Worm (Caenorhabditis elegans) whole organism, L1 larva: ENCODE measurements around the gene C39E6.2.

ENCODE experiments used
- C04F5.9 ChIP-seq: sonication (generic microtip); optimal IDR thresholded peaks from 2 replicates; lab custom pipeline; 2016; ENCODE audit warnings: missing genetic modification characterization, missing compliant biosample characterization
- C16A3.4 ChIP-seq: fragments of 150-350 bp; optimal IDR thresholded peaks from 2 replicates; lab custom pipeline; 2014; ENCODE audit warnings: missing biosample characterization, missing genetic modification characterization
- Y116A8C.19 ChIP-seq: sonication (generic microtip); optimal IDR thresholded peaks from 2 replicates; lab custom pipeline; 2016; ENCODE audit warnings: missing compliant biosample characterization, missing genetic modification characterization, borderline replicate concordance
- alr-1 ChIP-seq: fragments of 200-800 bp; sonication (Bioruptor generic); optimal IDR thresholded peaks from 2 replicates; lab custom pipeline; 2018; ENCODE audit warnings: borderline replicate concordance, mild to moderate bottlenecking, missing genetic modification characterization, missing compliant biosample characterization
- aly-2 ChIP-seq: fragments of 150-350 bp; optimal IDR thresholded peaks from 2 replicates; lab custom pipeline; 2014; ENCODE audit warnings: missing biosample characterization, missing genetic modification characterization
- ceh-63 ChIP-seq: fragments of 200-800 bp; sonication (Bioruptor generic); optimal IDR thresholded peaks from 2 replicates; lab custom pipeline; 2018; ENCODE audit warnings: mild to moderate bottlenecking, missing genetic modification characterization, missing compliant biosample characterization
- ceh-8 ChIP-seq: fragments of 200-800 bp; sonication (Bioruptor generic); optimal IDR thresholded peaks from 2 replicates; lab custom pipeline; 2018; ENCODE audit warnings: mild to moderate bottlenecking, missing genetic modification characterization, moderate library complexity, missing compliant biosample characterization
- ceh-82 ChIP-seq, 3 experiments: fragments of 150-350 bp in 1 of 3; sonication (generic microtip) in 2 of 3; optimal IDR thresholded peaks; 2 replicates each; lab custom pipeline; 2014 to 2017; ENCODE audit warnings: missing biosample characterization in 3 of 3, missing genetic modification characterization in 3 of 3
- efl-3 ChIP-seq: fragments of 200-800 bp; sonication (Bioruptor generic); optimal IDR thresholded peaks from 2 replicates; lab custom pipeline; 2018; ENCODE audit warnings: mild to moderate bottlenecking, missing genetic modification characterization, missing compliant biosample characterization
- egl-27 ChIP-seq, 2 experiments: fragments of 150-350 bp in 1 of 2; sonication (generic microtip); optimal IDR thresholded peaks; 3 replicates each; lab custom pipeline; 2017 to 2018; ENCODE audit warnings: missing biosample characterization in 2 of 2, missing genetic modification characterization in 2 of 2, missing genetic modification reagents in 2 of 2
- ets-5 ChIP-seq: fragments of 200-800 bp; sonication (Bioruptor generic); IDR thresholded peaks from 2 replicates; pipeline ENCODE4 v1.3.6; 2022; ENCODE audit warnings: missing genetic modification characterization, missing compliant biosample characterization
- fkh-10 ChIP-seq: sonication (generic microtip); optimal IDR thresholded peaks from 2 replicates; lab custom pipeline; 2017; ENCODE audit warnings: missing biosample characterization, missing genetic modification reagents, missing genetic modification characterization
- fos-1 ChIP-seq: fragments of 150-350 bp; optimal IDR thresholded peaks from 2 replicates; lab custom pipeline; 2014; ENCODE audit warnings: missing biosample characterization, missing genetic modification characterization
- grh-1 ChIP-seq: fragments of 200-800 bp; sonication (Bioruptor generic); IDR thresholded peaks from 2 replicates; pipeline ENCODE4 v1.3.6; 2022; ENCODE audit warnings: missing genetic modification reagents, missing genetic modification characterization, missing compliant biosample characterization
- hlh-17 ChIP-seq: fragments of 200-800 bp; sonication (Bioruptor generic); optimal IDR thresholded peaks from 2 replicates; lab custom pipeline; 2018; ENCODE audit warnings: missing genetic modification characterization, mild to moderate bottlenecking, missing compliant biosample characterization, moderate library complexity, borderline replicate concordance
- hlh-4 ChIP-seq: sonication (generic microtip); optimal IDR thresholded peaks from 2 replicates; lab custom pipeline; 2016; ENCODE audit warnings: mild to moderate bottlenecking, missing genetic modification characterization, missing compliant biosample characterization
- irx-1 ChIP-seq: sonication (generic microtip); optimal IDR thresholded peaks from 2 replicates; lab custom pipeline; 2016; ENCODE audit warnings: missing genetic modification characterization, missing compliant biosample characterization
- jun-1 ChIP-seq: fragments of 150-350 bp; optimal IDR thresholded peaks from 2 replicates; lab custom pipeline; 2014; ENCODE audit warnings: missing biosample characterization, missing genetic modification reagents, missing genetic modification characterization
- lin-13 ChIP-seq: fragments of 150-350 bp; optimal IDR thresholded peaks from 2 replicates; lab custom pipeline; 2014; ENCODE audit warnings: missing biosample characterization, missing genetic modification reagents, missing genetic modification characterization
- lin-14 ChIP-seq: fragments of 200-800 bp; sonication (Bioruptor generic); optimal IDR thresholded peaks from 2 replicates; lab custom pipeline; 2018; ENCODE audit warnings: mild to moderate bottlenecking, missing genetic modification characterization, moderate library complexity, missing compliant biosample characterization
- lin-35 ChIP-seq, 2 experiments: fragments of 150-350 bp; optimal IDR thresholded peaks; 2 replicates each; lab custom pipeline; 2014; ENCODE audit warnings: missing biosample characterization in 2 of 2, missing genetic modification characterization in 2 of 2, missing genetic modification reagents in 2 of 2
- lin-39 ChIP-seq: fragments of 150-350 bp; optimal IDR thresholded peaks from 2 replicates; lab custom pipeline; 2014; ENCODE audit warnings: missing biosample characterization, missing genetic modification reagents, missing genetic modification characterization
- lsy-2 ChIP-seq, 2 experiments: fragments of 150-350 bp; optimal IDR thresholded peaks; 2 replicates each; lab custom pipeline; 2014; ENCODE audit warnings: missing biosample characterization in 2 of 2, missing genetic modification characterization in 2 of 2
- mab-9 ChIP-seq: fragments of 200-800 bp; sonication (Bioruptor generic); IDR thresholded peaks from 2 replicates; pipeline ENCODE4 v1.3.6; 2022; ENCODE audit warnings: missing genetic modification reagents, missing genetic modification characterization, missing compliant biosample characterization
- mdl-1 ChIP-seq, 2 experiments: fragments of 150-350 bp; optimal IDR thresholded peaks; 2 replicates each; lab custom pipeline; 2014 to 2017; ENCODE audit warnings: missing biosample characterization in 2 of 2, missing genetic modification characterization in 2 of 2, inconsistent platforms in 1 of 2
- mef-2 ChIP-seq: fragments of 150-350 bp; optimal IDR thresholded peaks from 2 replicates; lab custom pipeline; 2014; ENCODE audit warnings: missing biosample characterization, missing genetic modification characterization
- nhr-12 ChIP-seq: sonication (generic microtip); optimal IDR thresholded peaks from 2 replicates; lab custom pipeline; 2017; ENCODE audit warnings: missing biosample characterization, missing genetic modification characterization
- nhr-20 ChIP-seq: sonication (generic microtip); optimal IDR thresholded peaks from 2 replicates; lab custom pipeline; 2016; ENCODE audit warnings: mild to moderate bottlenecking, missing genetic modification characterization, missing compliant biosample characterization
- nhr-237 ChIP-seq: fragments of 150-350 bp; optimal IDR thresholded peaks from 2 replicates; lab custom pipeline; 2014; ENCODE audit warnings: missing biosample characterization, missing genetic modification characterization
- nhr-28 ChIP-seq: fragments of 150-350 bp; optimal IDR thresholded peaks from 2 replicates; lab custom pipeline; 2014; ENCODE audit warnings: missing biosample characterization, missing genetic modification characterization
- nhr-76 ChIP-seq: sonication (generic microtip); optimal IDR thresholded peaks from 2 replicates; lab custom pipeline; 2017; ENCODE audit warnings: missing biosample characterization, missing genetic modification characterization
- nhr-77 ChIP-seq: fragments of 150-350 bp; optimal IDR thresholded peaks from 2 replicates; lab custom pipeline; 2014; ENCODE audit warnings: missing biosample characterization, missing genetic modification characterization
- nhr-84 ChIP-seq: sonication (generic microtip); optimal IDR thresholded peaks from 2 replicates; lab custom pipeline; 2017; ENCODE audit warnings: missing biosample characterization, missing genetic modification characterization
- nhr-85 ChIP-seq: sonication (generic microtip); peaks from one replicate; lab custom pipeline; 2016; ENCODE audit warnings: missing genetic modification characterization, inconsistent platforms, missing compliant biosample characterization
- nhr-90 ChIP-seq: sonication (generic microtip); optimal IDR thresholded peaks from 2 replicates; lab custom pipeline; 2016; ENCODE audit warnings: mild to moderate bottlenecking, missing genetic modification characterization, missing compliant biosample characterization; ENCODE audit not compliant: poor library complexity
- rnt-1 ChIP-seq: sonication (generic microtip); optimal IDR thresholded peaks from 2 replicates; lab custom pipeline; 2016; ENCODE audit warnings: mild to moderate bottlenecking, missing genetic modification characterization, moderate library complexity, missing compliant biosample characterization
- skn-1 ChIP-seq: fragments of 150-350 bp; optimal IDR thresholded peaks from 2 replicates; lab custom pipeline; 2014; ENCODE audit warnings: missing biosample characterization, missing genetic modification characterization
- snpc-4 ChIP-seq: fragments of 150-350 bp; optimal IDR thresholded peaks from 2 replicates; lab custom pipeline; 2014; ENCODE audit warnings: missing biosample characterization, missing genetic modification characterization
- snu-23 ChIP-seq: sonication (generic microtip); optimal IDR thresholded peaks from 2 replicates; lab custom pipeline; 2016; ENCODE audit warnings: missing genetic modification characterization, missing compliant biosample characterization
- sup-37 ChIP-seq: fragments of 200-800 bp; sonication (Bioruptor generic); optimal IDR thresholded peaks from 2 replicates; lab custom pipeline; 2018; ENCODE audit warnings: mild to moderate bottlenecking, missing genetic modification characterization, missing compliant biosample characterization
- swsn-7 ChIP-seq: sonication (generic microtip); optimal IDR thresholded peaks from 2 replicates; lab custom pipeline; 2016; ENCODE audit warnings: missing genetic modification characterization, missing compliant biosample characterization
- tbx-2 ChIP-seq: sonication (generic microtip); optimal IDR thresholded peaks from 2 replicates; lab custom pipeline; 2016; ENCODE audit warnings: missing genetic modification characterization, missing compliant biosample characterization
- tlp-1 ChIP-seq: fragments of 150-350 bp; optimal IDR thresholded peaks from 2 replicates; lab custom pipeline; 2014; ENCODE audit warnings: missing biosample characterization, missing genetic modification characterization
- unc-30 ChIP-seq: sonication (generic microtip); optimal IDR thresholded peaks from 2 replicates; lab custom pipeline; 2017; ENCODE audit warnings: missing biosample characterization, missing genetic modification characterization
- unc-86 ChIP-seq: sonication (generic microtip); optimal IDR thresholded peaks from 2 replicates; lab custom pipeline; 2016; ENCODE audit warnings: missing genetic modification characterization, missing compliant biosample characterization
- unc-98 ChIP-seq: fragments of 200-800 bp; sonication (Bioruptor generic); IDR thresholded peaks from 2 replicates; pipeline ENCODE4 v1.3.6; 2022; ENCODE audit warnings: missing genetic modification characterization, missing compliant biosample characterization
- vab-15 ChIP-seq: sonication (generic microtip); optimal IDR thresholded peaks from 2 replicates; lab custom pipeline; 2017; ENCODE audit warnings: missing genotype, mild to moderate bottlenecking, missing genetic modification characterization, missing compliant biosample characterization
- xbp-1 ChIP-seq: sonication (generic microtip); optimal IDR thresholded peaks from 2 replicates; lab custom pipeline; 2016; ENCODE audit warnings: missing genetic modification characterization, missing compliant biosample characterization
- zag-1 ChIP-seq: fragments of 150-350 bp; optimal IDR thresholded peaks from 2 replicates; lab custom pipeline; 2014; ENCODE audit warnings: missing biosample characterization, missing genetic modification characterization
- zip-4 ChIP-seq: fragments of 200-800 bp; sonication (Bioruptor generic); optimal IDR thresholded peaks from 2 replicates; lab custom pipeline; 2018; ENCODE audit warnings: mild to moderate bottlenecking, missing genetic modification characterization, moderate library complexity, missing compliant biosample characterization
- ztf-11 ChIP-seq, 2 experiments: sonication (generic microtip); optimal IDR thresholded peaks; 2 replicates each; lab custom pipeline; 2016 to 2017; ENCODE audit warnings: missing genetic modification characterization in 2 of 2, missing biosample characterization in 1 of 2, missing compliant biosample characterization in 1 of 2
- ztf-4 ChIP-seq: fragments of 150-350 bp; optimal IDR thresholded peaks from 2 replicates; lab custom pipeline; 2014; ENCODE audit warnings: missing biosample characterization, missing genetic modification characterization

The C39E6.2 gene

DNA sequence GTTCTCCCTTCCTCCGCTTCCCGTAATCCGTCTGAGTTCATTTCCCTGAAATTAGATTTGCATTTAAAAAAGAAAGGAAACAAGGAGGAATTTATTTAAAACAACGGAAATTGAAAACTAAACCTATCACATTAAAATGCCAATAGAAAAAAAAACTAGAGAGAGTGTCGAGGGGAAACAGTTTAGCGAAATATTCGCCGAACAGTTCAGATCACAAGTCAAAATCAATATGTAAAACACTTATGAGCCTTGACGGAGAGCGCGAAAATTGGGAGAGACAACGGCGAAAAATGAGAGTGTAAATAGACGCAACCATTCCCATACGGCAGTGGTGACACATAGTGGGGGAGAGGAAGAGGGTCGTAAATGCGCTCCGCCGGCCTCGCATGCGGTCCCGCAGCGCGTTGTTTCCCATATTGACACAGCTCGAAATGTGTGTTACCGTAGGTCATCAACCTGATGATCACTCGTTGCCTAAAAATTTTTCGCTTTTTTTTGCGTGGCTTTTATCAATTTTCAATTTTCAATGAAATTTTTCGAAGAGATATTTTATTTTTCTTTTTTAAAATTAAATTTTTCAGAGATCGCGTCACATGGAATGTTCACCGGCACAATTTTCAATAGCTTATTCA is 43.1 kb downstream of the C39E6.2 start, which contains the start of the genes dnj-14 and glit-1 (continued):
- peak; percentile 80 for TF ChIP-seq lin-13 (GFP tag; lab: Kevin White, UChicago)
- TF ChIP-seq alr-1 (tag; lab: Kevin White, UChicago) = no peak
- peak; percentile 31 for TF ChIP-seq mef-2 (tag; lab: Kevin White, UChicago)
- peak; percentile 62 for TF ChIP-seq fkh-10 (GFP tag; lab: Kevin White, UChicago)
- peak; percentile 78 for TF ChIP-seq fos-1 (tag; lab: Kevin White, UChicago)
- TF ChIP-seq vab-15 (tag; lab: Kevin White, UChicago) = peak; percentile 73
- TF ChIP-seq unc-30 (tag; lab: Kevin White, UChicago) = no peak
- peak; percentile 66 for TF ChIP-seq irx-1 (tag; lab: Kevin White, UChicago)
- TF ChIP-seq C16A3.4 (tag; lab: Kevin White, UChicago) = peak; percentile 92
- peak; percentile 82 for TF ChIP-seq nhr-90 (tag; lab: Kevin White, UChicago)
- TF ChIP-seq ztf-4 (tag; lab: Kevin White, UChicago) = peak; percentile 66
- no peak for TF ChIP-seq ets-5 (GFP tag; lab: Robert Waterston, UW)
- TF ChIP-seq lsy-2 (tag; optimal IDR thresholded peaks at IDR 0.05; lab: Kevin White, UChicago) = peak; percentile 98 to 99
- TF ChIP-seq unc-98 (GFP tag; lab: Robert Waterston, UW) = no peak; the same call in 1 of the 2 replicates
- peak; percentile 19 for TF ChIP-seq aly-2 (tag; lab: Kevin White, UChicago)
- peak; percentile 89 for TF ChIP-seq rnt-1
- TF ChIP-seq Y116A8C.19 (tag; lab: Kevin White, UChicago) = no peak
- TF ChIP-seq grh-1 (GFP tag; lab: Robert Waterston, UW) = peak; percentile 73
- peak; percentile 9 for TF ChIP-seq ceh-8 (GFP tag; lab: Kevin White, UChicago)
- peak; percentile 74 for TF ChIP-seq mab-9 (GFP tag; lab: Robert Waterston, UW)
- peak; percentile 90 for TF ChIP-seq tbx-2 (tag; lab: Kevin White, UChicago)
- no peak for TF ChIP-seq nhr-28 (tag; lab: Kevin White, UChicago)
- peak; percentile 84 to 90 for TF ChIP-seq lin-35 (GFP tag; optimal IDR thresholded peaks at IDR 0.05; lab: Kevin White, UChicago)
- TF ChIP-seq lin-14 (GFP tag; lab: Kevin White, UChicago) = peak; percentile 94
- peak; percentile 91 for TF ChIP-seq nhr-20 (tag; lab: Kevin White, UChicago)
- TF ChIP-seq jun-1 (tag; lab: Kevin White, UChicago) = peak; percentile 91
- peak; percentile 25 for TF ChIP-seq C04F5.9
- peak; percentile 38 for TF ChIP-seq snpc-4 (tag; lab: Kevin White, UChicago)
- TF ChIP-seq zip-4 (GFP tag; lab: Kevin White, UChicago) = peak; percentile 21
- peak; percentile 95 for TF ChIP-seq snu-23
- no peak for TF ChIP-seq nhr-76 (tag; lab: Kevin White, UChicago)
- no peak for TF ChIP-seq nhr-12
- TF ChIP-seq mdl-1 (tag; optimal IDR thresholded peaks at IDR 0.05; lab: Kevin White, UChicago) = peak in 1 of 2 experiments; percentile 88
- TF ChIP-seq ztf-11 (tag; optimal IDR thresholded peaks at IDR 0.05; lab: Kevin White, UChicago) = peak in 1 of 2 experiments; percentile 70
- TF ChIP-seq hlh-17 (GFP tag; lab: Kevin White, UChicago) = no peak
- TF ChIP-seq zag-1 (tag; lab: Kevin White, UChicago) = no peak
- peak; percentile 95 for TF ChIP-seq xbp-1 (tag; lab: Kevin White, UChicago)
- TF ChIP-seq unc-86 (tag; lab: Kevin White, UChicago) = peak; percentile 74
- TF ChIP-seq ceh-63 (GFP tag; lab: Kevin White, UChicago) = no peak
- peak; percentile 26 for TF ChIP-seq sup-37
- TF ChIP-seq lin-39 (tag; lab: Kevin White, UChicago) = peak; percentile 14
- peak; percentile 89 for TF ChIP-seq swsn-7
- TF ChIP-seq nhr-77 (tag; lab: Kevin White, UChicago) = peak; percentile 93
- TF ChIP-seq nhr-85 = peak; percentile 93
- no peak for TF ChIP-seq nhr-84 (tag; lab: Kevin White, UChicago)
- TF ChIP-seq skn-1 = peak; percentile 93
- no peak for TF ChIP-seq efl-3
- TF ChIP-seq egl-27 (tag; optimal IDR thresholded peaks at IDR 0.05; lab: Kevin White, UChicago) = peak in 1 of 2 experiments; percentile 4
- no peak for TF ChIP-seq tlp-1 (tag; lab: Kevin White, UChicago)
- peak; percentile 78 to 96 (median 80) for TF ChIP-seq ceh-82 (tag; optimal IDR thresholded peaks at IDR 0.05; lab: Kevin White, UChicago)
- TF ChIP-seq hlh-4 (tag; lab: Kevin White, UChicago) = no peak
- TF ChIP-seq nhr-237 = peak; percentile 39
